Fruit fly (Drosophila melanogaster): ENCODE measurements around the gene Cyp4d8.

Gene Cyp4d8

dm6 chr3L:7528380-7529080 lies 32.5 kb upstream of the Cyp4d8 start, which contains the start of gene lqf (continued):
- TF ChIP-seq BEAF-32 (GFP tag; optimal IDR thresholded peaks at IDR 0.05) (peak; percentile 92), inv (GFP tag; IDR thresholded peaks at IDR 0.05; ENCODE audit: partially characterized antibody) (peak; percentile 88), Hmr (GFP tag; optimal IDR thresholded peaks at IDR 0.05) (peak; percentile 21), CG2129 (GFP tag; IDR thresholded peaks at IDR 0.05; ENCODE audit: partially characterized antibody) (peak; percentile 66), sens (GFP tag) (no peak), vnd (GFP tag; IDR thresholded peaks at IDR 0.05; ENCODE audit: partially characterized antibody) (peak; percentile 89), h (optimal IDR thresholded peaks at IDR 0.05) (no peak), CG34224 (GFP tag; IDR thresholded peaks at IDR 0.05; ENCODE audit: partially characterized antibody) (peak; percentile 68; the same call in 2 of the 3 replicates), CG2116 (GFP tag; optimal IDR thresholded peaks at IDR 0.05) (peak; percentile 88), MESR4 (GFP tag; optimal IDR thresholded peaks at IDR 0.05) (peak; percentile 91), unc-4 (GFP tag; IDR thresholded peaks at IDR 0.05; ENCODE audit: partially characterized antibody) (peak; percentile 78), Dek (tag; optimal IDR thresholded peaks at IDR 0.05) (peak; percentile 6), Stat92E (GFP tag; optimal IDR thresholded peaks at IDR 0.05) (peak in 1 of 3 experiments; percentile 3), chinmo (GFP tag; IDR thresholded peaks at IDR 0.05; ENCODE audit: partially characterized antibody) (peak; percentile 74; the same call in 1 of the 4 replicates), nerfin-1 (tag; optimal IDR thresholded peaks at IDR 0.05) (peak; percentile 2), stwl (tag; optimal IDR thresholded peaks at IDR 0.05) (peak; percentile 37), bsh (GFP tag; optimal IDR thresholded peaks at IDR 0.05) (peak in 1 of 2 experiments; percentile 43), Opbp (GFP tag; IDR thresholded peaks at IDR 0.05; ENCODE audit: partially characterized antibody) (peak; percentile 87; the same call in 2 of the 3 replicates), amos (GFP tag; IDR thresholded peaks at IDR 0.05; ENCODE audit: partially characterized antibody) (peak; percentile 86), trem (tag; optimal IDR thresholded peaks at IDR 0.05) (peak; percentile 5), lola (GFP tag; optimal IDR thresholded peaks at IDR 0.05) (peak in 1 of 3 experiments; percentile 43), CG6791 (GFP tag; IDR thresholded peaks at IDR 0.05; ENCODE audit: partially characterized antibody) (peak; percentile 74), HLH4C (GFP tag; IDR thresholded peaks at IDR 0.05; ENCODE audit: partially characterized antibody) (peak; percentile 80), CG17829 (tag; optimal IDR thresholded peaks at IDR 0.05) (peak; percentile 17), CG6272 (GFP tag; IDR thresholded peaks at IDR 0.05) (no peak; the same call in 1 of the 2 replicates), zfh1 (GFP tag; IDR thresholded peaks at IDR 0.05) (no peak), grau (tag; optimal IDR thresholded peaks at IDR 0.05) (peak; percentile 35), rib (GFP tag; IDR thresholded peaks at IDR 0.05) (no peak), ato (GFP tag; IDR thresholded peaks at IDR 0.05; ENCODE audit: partially characterized antibody) (peak; percentile 76), kni (GFP tag; optimal IDR thresholded peaks at IDR 0.05) (no peak), Sox100B (GFP tag; optimal IDR thresholded peaks at IDR 0.05) (peak; percentile 9), CG2120 (GFP tag; optimal IDR thresholded peaks at IDR 0.05) (peak; percentile 40), Mes4 (GFP tag; optimal IDR thresholded peaks at IDR 0.05) (no peak), CG9817 (tag; optimal IDR thresholded peaks at IDR 0.05) (peak; percentile 60), mld (GFP tag; IDR thresholded peaks at IDR 0.05; ENCODE audit: partially characterized antibody) (peak; percentile 71; the same call in 2 of the 3 replicates), Lhr (GFP tag; optimal IDR thresholded peaks at IDR 0.05) (peak; percentile 43), Med (GFP tag) (peak; percentile 50), gem (tag; optimal IDR thresholded peaks at IDR 0.05) (peak; percentile 58), bab2 (GFP tag; optimal IDR thresholded peaks at IDR 0.05) (no peak), Bteb2 (GFP tag; optimal IDR thresholded peaks at IDR 0.05) (peak; percentile 3), E2f2 (GFP tag; IDR thresholded peaks at IDR 0.05) (peak; percentile 75), CG2712 (tag; optimal IDR thresholded peaks at IDR 0.05) (peak; percentile 48), CG30020 (tag; optimal IDR thresholded peaks at IDR 0.05) (peak; percentile 42), slou (GFP tag; optimal IDR thresholded peaks at IDR 0.05) (peak; percentile 22), D19A (tag; optimal IDR thresholded peaks at IDR 0.05) (no peak), gfzf (GFP tag; optimal IDR thresholded peaks at IDR 0.05) (peak; percentile 15)
